Worm (Caenorhabditis elegans) whole organism, L4/young adult: ENCODE measurements around the gene T16G12.13.
"Not testable (repeated sequence)": the region's sequence is repeated elsewhere in the genome, so short reads cannot be mapped to it uniquely, and the experiment has no call there.

Experiments
- W03F9.2 ChIP-seq: fragments of 150-350 bp; optimal IDR thresholded peaks from 2 replicates; lab custom pipeline; 2014; ENCODE audit warnings: missing biosample characterization, missing genetic modification characterization
- dao-5 ChIP-seq: sonication (generic microtip); optimal IDR thresholded peaks from 2 replicates; lab custom pipeline; 2016; ENCODE audit warnings: missing genotype, missing genetic modification characterization, moderate library complexity, missing compliant biosample characterization
- him-1 ChIP-seq: sonication (generic microtip); optimal IDR thresholded peaks from 2 replicates; lab custom pipeline; 2016; ENCODE audit warnings: missing genotype, missing genetic modification reagents, missing genetic modification characterization, missing compliant biosample characterization

T16G12.13 gene

ce11 chrIII:10050321-10050720, 10.3 kb upstream of the T16G12.13 start, which contains the start of gene T16G12.3:
Gene T16G12.3, plus strand, starts transcription at chrIII:10050621.
- TF ChIP-seq W03F9.2 (tag; lab: Kevin White, UChicago); dao-5; him-1 (tag; lab: Kevin White, UChicago): not testable (repeated sequence)

- TF ChIP-seq dao-5; him-1 (tag; lab: Kevin White, UChicago); W03F9.2 (tag; lab: Kevin White, UChicago): not testable (repeated sequence)
Measured at ce11 chrIII:10053312-10053711, 7.4 kb upstream of the T16G12.13 start, which contains the start of gene T16G12.12. Gene T16G12.12, plus strand, starts transcription at chrIII:10053612.

- TF ChIP-seq W03F9.2 (tag; lab: Kevin White, UChicago) = no peak
- no peak for TF ChIP-seq him-1 (tag; lab: Kevin White, UChicago)
- TF ChIP-seq dao-5 = no peak
Measured at ce11 chrIII:10056033-10056432, 4.6 kb upstream of the T16G12.13 start, which contains the start of gene T16G12.10. Gene T16G12.10, minus strand, starts transcription at chrIII:10056133.

- no peak for TF ChIP-seq him-1 (tag; lab: Kevin White, UChicago)
- TF ChIP-seq dao-5 = no peak
- no peak for TF ChIP-seq W03F9.2 (tag; lab: Kevin White, UChicago)
Measured at ce11 chrIII:10057518-10057917, 3.1 kb upstream of the T16G12.13 start, which contains the start of gene T16G12.4. Gene T16G12.4, plus strand, starts transcription at chrIII:10057818.

ce11 chrIII:10059002-10059401, 1.7 kb upstream of the T16G12.13 start, which contains the start of gene T16G12.8:
Gene T16G12.8, plus strand, starts transcription at chrIII:10059302.
- TF ChIP-seq W03F9.2 (tag; lab: Kevin White, UChicago) = no peak
- TF ChIP-seq him-1 (tag; lab: Kevin White, UChicago) = no peak
- no peak for TF ChIP-seq dao-5

- TF ChIP-seq W03F9.2 (tag; lab: Kevin White, UChicago) (peak; percentile 51), dao-5 (no peak), him-1 (tag; lab: Kevin White, UChicago) (no peak)
Measured at ce11 chrIII:10064140-10064539, 3.5 kb downstream of the T16G12.13 start, which contains the start of gene ekl-6. Gene ekl-6, plus strand, starts transcription at chrIII:10064404.

- TF ChIP-seq W03F9.2 (tag; lab: Kevin White, UChicago) (no peak), him-1 (tag; lab: Kevin White, UChicago) (no peak), dao-5 (no peak)
Measured at ce11 chrIII:10069278-10069677, 8.6 kb downstream of the T16G12.13 start, which contains the start of gene T16G12.6. Gene T16G12.6, plus strand, starts transcription at chrIII:10069578.

- no peak for TF ChIP-seq dao-5
- TF ChIP-seq him-1 (tag; lab: Kevin White, UChicago) = no peak
- TF ChIP-seq W03F9.2 (tag; lab: Kevin White, UChicago) = no peak
Measured at ce11 chrIII:10076042-10076441, 15.4 kb downstream of the T16G12.13 start.

- TF ChIP-seq him-1 (tag; lab: Kevin White, UChicago) = no peak
- TF ChIP-seq W03F9.2 (tag; lab: Kevin White, UChicago) = no peak
- no peak for TF ChIP-seq dao-5
Measured at ce11 chrIII:10078151-10078550, 17.5 kb downstream of the T16G12.13 start, which contains the start of gene T16G12.9. Gene T16G12.9, minus strand, starts transcription at chrIII:10078251.

- TF ChIP-seq W03F9.2 (tag; lab: Kevin White, UChicago) = no peak
- no peak for TF ChIP-seq him-1 (tag; lab: Kevin White, UChicago)
- TF ChIP-seq dao-5 = no peak
Measured at ce11 chrIII:10078784-10079183, 18.1 kb downstream of the T16G12.13 start.

ce11 chrIII:10083242-10083641, 22.6 kb downstream of the T16G12.13 start, which contains the start of gene T16H12.3:
Gene T16H12.3, minus strand, starts transcription at chrIII:10083292.
- TF ChIP-seq dao-5 (no peak), him-1 (tag; lab: Kevin White, UChicago) (no peak), W03F9.2 (tag; lab: Kevin White, UChicago) (no peak)

- TF ChIP-seq him-1 (tag; lab: Kevin White, UChicago) (no peak), W03F9.2 (tag; lab: Kevin White, UChicago) (no peak), dao-5 (no peak)
Measured at ce11 chrIII:10085103-10085502, 24.4 kb downstream of the T16G12.13 start, which contains the start of gene T16H12.13. Gene T16H12.13, plus strand, starts transcription at chrIII:10085403.

- TF ChIP-seq dao-5 (no peak), him-1 (tag; lab: Kevin White, UChicago) (no peak)
Measured at ce11 chrIII:10085574-10085973, 24.9 kb downstream of the T16G12.13 start.

ce11 chrIII:10085983-10086382, 25.3 kb downstream of the T16G12.13 start, which contains the start of gene T16H12.2:
Gene T16H12.2, plus strand, starts transcription at chrIII:10086283.
- TF ChIP-seq him-1 (tag; lab: Kevin White, UChicago) (no peak), W03F9.2 (tag; lab: Kevin White, UChicago) (no peak), dao-5 (no peak)
